Worm (Caenorhabditis elegans) whole organism, L2 larva: ENCODE data around the gene rei-1.
A peak's percentile ranks its signal among the peaks of the same experiment; 100 is the strongest.

Experiments
- C34F6.9 ChIP-seq: fragments of 150-350 bp; optimal IDR thresholded peaks from 2 replicates; lab custom pipeline; 2014; ENCODE audit warnings: missing biosample characterization, missing genetic modification characterization
- F13H6.1 ChIP-seq: sonication (generic microtip); optimal IDR thresholded peaks from 2 replicates; lab custom pipeline; 2016; ENCODE audit warnings: missing genetic modification characterization, missing compliant biosample characterization
- R02D3.7 ChIP-seq: fragments of 150-350 bp; optimal IDR thresholded peaks from 2 replicates; lab custom pipeline; 2014; ENCODE audit warnings: missing biosample characterization, missing genetic modification characterization
- Y55F3AM.14 ChIP-seq: fragments of 200-800 bp; sonication (Bioruptor generic); optimal IDR thresholded peaks from 2 replicates; lab custom pipeline; 2018; ENCODE audit warnings: mild to moderate bottlenecking, missing genetic modification characterization, missing compliant biosample characterization
- ZK546.5 ChIP-seq: sonication (generic microtip); optimal IDR thresholded peaks from 2 replicates; lab custom pipeline; 2017; ENCODE audit warnings: missing biosample characterization, missing genetic modification characterization
- alr-1 ChIP-seq: fragments of 150-350 bp; optimal IDR thresholded peaks from 2 replicates; lab custom pipeline; 2014; ENCODE audit warnings: missing biosample characterization, missing genetic modification characterization
- aly-2 ChIP-seq: fragments of 150-350 bp; optimal IDR thresholded peaks from 2 replicates; lab custom pipeline; 2014; ENCODE audit warnings: missing biosample characterization, missing genetic modification characterization
- ama-1 ChIP-seq: fragments of 150-350 bp; optimal IDR thresholded peaks from 2 replicates; lab custom pipeline; 2018; ENCODE audit warnings: inconsistent platforms
- blmp-1 ChIP-seq: sonication (generic microtip); optimal IDR thresholded peaks from 2 replicates; lab custom pipeline; 2017; ENCODE audit warnings: missing genetic modification characterization, mild to moderate bottlenecking, missing compliant biosample characterization, antibody characterized with exemption, moderate library complexity; ENCODE audit not compliant: insufficient read depth
- ceh-16 ChIP-seq: fragments of 150-350 bp; optimal IDR thresholded peaks from 2 replicates; lab custom pipeline; 2014; ENCODE audit warnings: missing biosample characterization, missing genetic modification characterization
- ceh-82 ChIP-seq: fragments of 150-350 bp; optimal IDR thresholded peaks from 2 replicates; lab custom pipeline; 2014; ENCODE audit warnings: missing biosample characterization, missing genetic modification characterization
- crh-2 ChIP-seq: sonication (generic microtip); optimal IDR thresholded peaks from 2 replicates; lab custom pipeline; 2017; ENCODE audit warnings: missing biosample characterization, missing genetic modification characterization
- dmd-4 ChIP-seq: sonication (generic microtip); optimal IDR thresholded peaks from 2 replicates; lab custom pipeline; 2017; ENCODE audit warnings: missing biosample characterization, missing genetic modification characterization
- egl-27 ChIP-seq: sonication (generic microtip); optimal IDR thresholded peaks from 3 replicates; lab custom pipeline; 2017; ENCODE audit warnings: missing biosample characterization, missing genetic modification reagents, missing genetic modification characterization
- elt-1 ChIP-seq: fragments of 150-350 bp; optimal IDR thresholded peaks from 2 replicates; lab custom pipeline; 2014; ENCODE audit warnings: missing biosample characterization, missing genetic modification characterization
- elt-3 ChIP-seq: sonication (generic microtip); optimal IDR thresholded peaks from 2 replicates; lab custom pipeline; 2017; ENCODE audit warnings: missing biosample characterization, missing genetic modification characterization
- fos-1 ChIP-seq: fragments of 150-350 bp; optimal IDR thresholded peaks from 2 replicates; lab custom pipeline; 2014; ENCODE audit warnings: missing biosample characterization, missing genetic modification characterization
- gmeb-1 ChIP-seq: fragments of 150-350 bp; optimal IDR thresholded peaks from 2 replicates; lab custom pipeline; 2014; ENCODE audit warnings: missing biosample characterization, missing genetic modification characterization
- lin-11 ChIP-seq: fragments of 150-350 bp; sonication (generic microtip); optimal IDR thresholded peaks from 2 replicates; lab custom pipeline; 2014; ENCODE audit warnings: missing biosample characterization, missing genetic modification characterization, inconsistent platforms, mixed read lengths
- lin-13 ChIP-seq: fragments of 150-350 bp; optimal IDR thresholded peaks from 2 replicates; lab custom pipeline; 2014; ENCODE audit warnings: missing biosample characterization, missing genetic modification reagents, missing genetic modification characterization
- lin-39 ChIP-seq: fragments of 150-350 bp; optimal IDR thresholded peaks from 2 replicates; lab custom pipeline; 2014; ENCODE audit warnings: missing biosample characterization, missing genetic modification reagents, missing genetic modification characterization
- lsy-2 ChIP-seq, 2 experiments: fragments of 150-350 bp in 1 of 2; sonication (generic microtip) in 1 of 2; optimal IDR thresholded peaks; 2 replicates each; lab custom pipeline; 2014 to 2017; ENCODE audit warnings: missing biosample characterization in 2 of 2, missing genetic modification characterization in 2 of 2
- mab-5 ChIP-seq: fragments of 150-350 bp; optimal IDR thresholded peaks from 2 replicates; lab custom pipeline; 2014; ENCODE audit warnings: missing biosample characterization, missing genetic modification characterization
- mbf-1 ChIP-seq: sonication (generic microtip); optimal IDR thresholded peaks from 2 replicates; lab custom pipeline; 2017; ENCODE audit warnings: missing biosample characterization, missing genetic modification characterization
- mdl-1 ChIP-seq, 2 experiments: fragments of 150-350 bp in 1 of 2; sonication (generic microtip) in 1 of 2; optimal IDR thresholded peaks; 2 replicates each; lab custom pipeline; 2017; ENCODE audit warnings: missing biosample characterization in 2 of 2, missing genetic modification characterization in 2 of 2
- nhr-10 ChIP-seq: sonication (generic microtip); optimal IDR thresholded peaks from 2 replicates; lab custom pipeline; 2017; ENCODE audit warnings: missing biosample characterization, missing genetic modification characterization
- nhr-11 ChIP-seq: fragments of 150-350 bp; optimal IDR thresholded peaks from 2 replicates; lab custom pipeline; 2014; ENCODE audit warnings: missing biosample characterization, missing genetic modification characterization
- nhr-12 ChIP-seq: fragments of 150-350 bp; optimal IDR thresholded peaks from 2 replicates; lab custom pipeline; 2014; ENCODE audit warnings: missing biosample characterization, missing genetic modification characterization
- nhr-129 ChIP-seq: fragments of 150-350 bp; optimal IDR thresholded peaks from 2 replicates; lab custom pipeline; 2014; ENCODE audit warnings: missing biosample characterization, missing genetic modification characterization
- nhr-21 ChIP-seq: fragments of 150-350 bp; optimal IDR thresholded peaks from 2 replicates; lab custom pipeline; 2014; ENCODE audit warnings: missing biosample characterization, missing genetic modification characterization
- nhr-23 ChIP-seq: fragments of 150-350 bp; optimal IDR thresholded peaks from 2 replicates; lab custom pipeline; 2014; ENCODE audit warnings: missing biosample characterization, missing genetic modification reagents, missing genetic modification characterization
- nhr-237 ChIP-seq: fragments of 150-350 bp; optimal IDR thresholded peaks from 2 replicates; lab custom pipeline; 2014; ENCODE audit warnings: missing biosample characterization, missing genetic modification characterization
- nhr-25 ChIP-seq: fragments of 150-350 bp; sonication (generic microtip); optimal IDR thresholded peaks from 3 replicates; lab custom pipeline; 2014; ENCODE audit warnings: missing biosample characterization, missing genetic modification characterization
- nhr-6 ChIP-seq: fragments of 150-350 bp; optimal IDR thresholded peaks from 2 replicates; lab custom pipeline; 2014; ENCODE audit warnings: missing biosample characterization, missing genetic modification characterization
- nhr-77 ChIP-seq: fragments of 150-350 bp; optimal IDR thresholded peaks from 2 replicates; lab custom pipeline; 2014; ENCODE audit warnings: missing biosample characterization, missing genetic modification characterization
- peb-1 ChIP-seq: fragments of 150-350 bp; optimal IDR thresholded peaks from 2 replicates; lab custom pipeline; 2014; ENCODE audit warnings: missing biosample characterization, missing genetic modification characterization
- sem-4 ChIP-seq: fragments of 150-350 bp; optimal IDR thresholded peaks from 2 replicates; lab custom pipeline; 2014; ENCODE audit warnings: missing biosample characterization, missing genetic modification reagents, missing genetic modification characterization
- skn-1 ChIP-seq: sonication (generic microtip); optimal IDR thresholded peaks from 2 replicates; lab custom pipeline; 2017; ENCODE audit warnings: missing biosample characterization, missing genetic modification characterization
- sma-3 ChIP-seq: sonication (generic microtip); optimal IDR thresholded peaks from 2 replicates; lab custom pipeline; 2016; ENCODE audit warnings: missing genetic modification reagents, missing genetic modification characterization, missing compliant biosample characterization
- sma-9 ChIP-seq, 2 experiments: fragments of 150-350 bp in 1 of 2; sonication (generic microtip) in 1 of 2; optimal IDR thresholded peaks; 2 replicates each; lab custom pipeline; 2014 to 2016; ENCODE audit warnings: missing genetic modification characterization in 2 of 2, mild to moderate bottlenecking in 1 of 2, missing biosample characterization in 1 of 2, missing compliant biosample characterization in 1 of 2, missing genetic modification reagents in 1 of 2, moderate library complexity in 1 of 2
- snpc-4 ChIP-seq: fragments of 150-350 bp; optimal IDR thresholded peaks from 2 replicates; lab custom pipeline; 2014; ENCODE audit warnings: missing biosample characterization, missing genetic modification characterization
- unc-39 ChIP-seq: fragments of 150-350 bp; optimal IDR thresholded peaks from 2 replicates; lab custom pipeline; 2014; ENCODE audit warnings: missing biosample characterization, missing genetic modification characterization
- unc-55 ChIP-seq: fragments of 150-350 bp; sonication (generic microtip); optimal IDR thresholded peaks from 3 replicates; lab custom pipeline; 2014; ENCODE audit warnings: missing biosample characterization, missing genetic modification reagents, missing genetic modification characterization
- unc-62 ChIP-seq: fragments of 150-350 bp; optimal IDR thresholded peaks from 2 replicates; lab custom pipeline; 2014; ENCODE audit warnings: missing biosample characterization, missing genetic modification reagents, missing genetic modification characterization
- zag-1 ChIP-seq: fragments of 150-350 bp; optimal IDR thresholded peaks from 2 replicates; lab custom pipeline; 2014; ENCODE audit warnings: missing biosample characterization, missing genetic modification characterization
- ztf-1 ChIP-seq: fragments of 200-800 bp; sonication (Bioruptor generic); conservative IDR thresholded peaks from 2 replicates; pipeline ENCODE4 v1.3.6; 2022; ENCODE audit warnings: missing genetic modification characterization, missing compliant biosample characterization
- ztf-11 ChIP-seq: sonication (generic microtip); optimal IDR thresholded peaks from 2 replicates; lab custom pipeline; 2017; ENCODE audit warnings: missing biosample characterization, missing genetic modification characterization
- ztf-4 ChIP-seq: fragments of 150-350 bp; optimal IDR thresholded peaks from 2 replicates; lab custom pipeline; 2014; ENCODE audit warnings: missing biosample characterization, missing genetic modification characterization

The rei-1 gene

DNA sequence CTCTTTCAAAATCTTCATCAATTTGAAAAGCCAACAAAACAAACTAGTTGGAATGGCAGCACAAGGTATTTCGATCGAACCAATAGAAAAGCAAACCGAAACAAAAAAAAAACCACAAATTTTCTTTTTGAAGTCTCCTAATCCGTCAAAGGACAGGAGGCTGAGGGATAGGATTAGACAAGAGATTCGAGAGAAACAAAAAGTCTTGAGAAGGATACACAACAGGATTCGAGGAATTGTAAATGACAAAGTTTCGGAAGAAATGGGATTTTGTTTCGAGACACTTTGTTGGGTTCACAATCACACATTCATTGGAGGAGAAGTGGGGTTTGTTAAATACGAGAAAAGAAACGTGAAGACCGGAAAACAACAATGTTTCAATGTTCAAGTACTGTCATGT lies 3.0 kb upstream of the rei-1 start:
- TF ChIP-seq nhr-129 (tag; lab: Kevin White, UChicago): no peak
- peak; percentile 14 for TF ChIP-seq sma-9 (GFP tag; optimal IDR thresholded peaks at IDR 0.05; lab: Kevin White, UChicago)
- TF ChIP-seq sma-9 (tag; optimal IDR thresholded peaks at IDR 0.05; lab: Kevin White, UChicago): no peak
- TF ChIP-seq zag-1: no peak
- no peak for TF ChIP-seq snpc-4
- TF ChIP-seq Y55F3AM.14 (GFP tag; lab: Kevin White, UChicago): no peak
- TF ChIP-seq ZK546.5: no peak
- TF ChIP-seq sma-3 (GFP tag; lab: Kevin White, UChicago): peak; percentile 10
- TF ChIP-seq sem-4 (tag; lab: Kevin White, UChicago): no peak
- TF ChIP-seq ztf-4 (tag; lab: Kevin White, UChicago): no peak
- no peak for TF ChIP-seq lin-13
- no peak for TF ChIP-seq fos-1 (tag; lab: Kevin White, UChicago)
- TF ChIP-seq elt-1 (tag; lab: Kevin White, UChicago): no peak

DNA sequence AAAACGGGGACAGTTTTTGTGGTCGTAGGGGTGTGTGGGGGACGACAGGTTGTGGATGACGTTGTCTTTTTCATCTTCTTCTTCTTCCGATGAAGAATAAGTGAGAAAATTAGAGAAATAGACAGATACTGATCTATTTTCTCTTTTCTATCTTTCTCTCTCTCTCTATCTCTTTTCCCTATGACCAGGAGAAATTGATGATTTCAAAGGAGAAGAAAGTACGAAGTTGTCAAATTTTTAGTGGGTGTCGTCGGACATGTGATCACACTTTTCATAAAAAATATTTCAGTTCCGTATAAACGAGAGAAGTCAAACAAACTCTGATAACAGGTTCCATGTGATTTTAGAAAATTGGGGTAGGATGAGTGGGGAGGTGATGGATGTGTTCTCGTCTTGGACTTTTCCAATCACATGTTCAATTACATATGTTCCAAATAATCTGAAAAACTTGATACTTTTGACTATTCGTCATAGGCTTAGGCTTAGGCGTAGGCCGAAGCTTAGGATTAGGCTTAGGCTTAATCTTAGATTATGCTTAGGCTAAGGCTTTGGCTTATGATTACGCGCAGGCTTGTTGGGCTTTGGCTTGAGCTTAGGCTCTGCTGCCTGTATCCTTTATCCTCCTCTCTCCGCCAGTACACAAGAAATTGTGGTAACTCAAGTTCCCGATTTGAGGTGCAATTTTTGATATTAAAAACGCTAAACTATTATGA lies 2.0 kb upstream of the rei-1 start:
- TF ChIP-seq elt-3 (tag; lab: Kevin White, UChicago) (no peak), nhr-11 (tag; lab: Kevin White, UChicago) (no peak), ZK546.5 (no peak), nhr-77 (no peak), ztf-1 (GFP tag; lab: Robert Waterston, UW) (no peak), elt-1 (tag; lab: Kevin White, UChicago) (no peak), nhr-25 (tag; lab: Kevin White, UChicago) (peak; percentile 88), crh-2 (tag; lab: Kevin White, UChicago) (peak; percentile 45), nhr-129 (tag; lab: Kevin White, UChicago) (peak; percentile 78), lin-13 (peak; percentile 60), ceh-82 (tag; lab: Kevin White, UChicago) (no peak), C34F6.9 (tag; lab: Kevin White, UChicago) (peak; percentile 75), nhr-23 (tag; lab: Kevin White, UChicago) (no peak), blmp-1 (tag; lab: Kevin White, UChicago) (peak; percentile 94), nhr-21 (tag; lab: Kevin White, UChicago) (peak; percentile 87), ama-1 (lab: Kevin White, UChicago) (no peak), mab-5 (tag; lab: Kevin White, UChicago) (no peak), nhr-237 (no peak), nhr-12 (no peak), dmd-4 (no peak), alr-1 (tag; lab: Kevin White, UChicago) (no peak), Y55F3AM.14 (GFP tag; lab: Kevin White, UChicago) (no peak), lin-11 (tag; lab: Kevin White, UChicago) (no peak), peb-1 (tag; lab: Kevin White, UChicago) (no peak), mbf-1 (tag; lab: Kevin White, UChicago) (no peak), unc-62 (GFP tag; lab: Kevin White, UChicago) (no peak), unc-55 (GFP tag; lab: Kevin White, UChicago) (no peak), lin-39 (tag; lab: Kevin White, UChicago) (no peak), aly-2 (tag; lab: Kevin White, UChicago) (no peak), sem-4 (tag; lab: Kevin White, UChicago) (peak; percentile 67), F13H6.1 (tag; lab: Kevin White, UChicago) (peak; percentile 26), ztf-4 (tag; lab: Kevin White, UChicago) (peak; percentile 86), lsy-2 (tag; optimal IDR thresholded peaks at IDR 0.05; lab: Kevin White, UChicago) (peak in 1 of 2 experiments; percentile 74), ceh-16 (tag; lab: Kevin White, UChicago) (peak; percentile 38), nhr-6 (tag; lab: Kevin White, UChicago) (peak; percentile 23), gmeb-1 (tag; lab: Kevin White, UChicago) (peak; percentile 46), unc-39 (no peak), sma-3 (GFP tag; lab: Kevin White, UChicago) (peak; percentile 85), nhr-10 (tag; lab: Kevin White, UChicago) (peak; percentile 30), fos-1 (tag; lab: Kevin White, UChicago) (peak; percentile 50), egl-27 (peak; percentile 79), ztf-11 (tag; lab: Kevin White, UChicago) (no peak), sma-9 (GFP tag; optimal IDR thresholded peaks at IDR 0.05; lab: Kevin White, UChicago) (peak; percentile 79), sma-9 (tag; optimal IDR thresholded peaks at IDR 0.05; lab: Kevin White, UChicago) (peak; percentile 37), mdl-1 (tag; optimal IDR thresholded peaks at IDR 0.05; lab: Kevin White, UChicago) (peak in 1 of 2 experiments; percentile 55), snpc-4 (no peak), R02D3.7 (tag; lab: Kevin White, UChicago) (no peak), zag-1 (no peak), skn-1 (tag; lab: Kevin White, UChicago) (no peak)
